Worm (Caenorhabditis elegans): ENCODE data around the gene T18D3.5.
A peak's percentile ranks its signal among the peaks of the same experiment; 100 is the strongest.

Gene T18D3.5

ce11 chrX:12439998-12440722 is 23.4 kb upstream of the T18D3.5 start:
- TF ChIP-seq med-1 (GFP tag; optimal IDR thresholded peaks at IDR 0.05; ENCODE audit: insufficient read depth): no peak
- no peak for TF ChIP-seq ztf-23 (GFP tag; IDR thresholded peaks at IDR 0.05)
- no peak for TF ChIP-seq T22C8.4 (GFP tag; IDR thresholded peaks at IDR 0.05)
- TF ChIP-seq tab-1 (GFP tag; IDR thresholded peaks at IDR 0.05): no peak
- TF ChIP-seq ref-1 (GFP tag; conservative IDR thresholded peaks at IDR 0.05): no peak
- TF ChIP-seq ztf-29 (GFP tag; IDR thresholded peaks at IDR 0.05): no peak
- no peak for TF ChIP-seq cog-1 (tag; optimal IDR thresholded peaks at IDR 0.05)
- no peak for TF ChIP-seq flt-1 (GFP tag; IDR thresholded peaks at IDR 0.05)
- no peak for TF ChIP-seq klf-2 (GFP tag; conservative IDR thresholded peaks at IDR 0.05)

- TF ChIP-seq ztf-29 (GFP tag; IDR thresholded peaks at IDR 0.05): no peak
- TF ChIP-seq klf-2 (GFP tag; conservative IDR thresholded peaks at IDR 0.05): no peak
- no peak for TF ChIP-seq ztf-23 (GFP tag; IDR thresholded peaks at IDR 0.05)
- no peak for TF ChIP-seq flt-1 (GFP tag; IDR thresholded peaks at IDR 0.05)
- no peak for TF ChIP-seq ref-1 (GFP tag; conservative IDR thresholded peaks at IDR 0.05)
- TF ChIP-seq tab-1 (GFP tag; IDR thresholded peaks at IDR 0.05): no peak
- no peak for TF ChIP-seq cog-1 (tag; optimal IDR thresholded peaks at IDR 0.05)
- TF ChIP-seq T22C8.4 (GFP tag; IDR thresholded peaks at IDR 0.05): no peak
- TF ChIP-seq med-1 (GFP tag; optimal IDR thresholded peaks at IDR 0.05; ENCODE audit: insufficient read depth): no peak
Measured at ce11 chrX:12444423-12444822, 19.2 kb upstream of the T18D3.5 start.

ce11 chrX:12446572-12446971 is 17.0 kb upstream of the T18D3.5 start:
- TF ChIP-seq cog-1 (tag; optimal IDR thresholded peaks at IDR 0.05) (no peak), klf-2 (GFP tag; conservative IDR thresholded peaks at IDR 0.05) (no peak)

DNA sequence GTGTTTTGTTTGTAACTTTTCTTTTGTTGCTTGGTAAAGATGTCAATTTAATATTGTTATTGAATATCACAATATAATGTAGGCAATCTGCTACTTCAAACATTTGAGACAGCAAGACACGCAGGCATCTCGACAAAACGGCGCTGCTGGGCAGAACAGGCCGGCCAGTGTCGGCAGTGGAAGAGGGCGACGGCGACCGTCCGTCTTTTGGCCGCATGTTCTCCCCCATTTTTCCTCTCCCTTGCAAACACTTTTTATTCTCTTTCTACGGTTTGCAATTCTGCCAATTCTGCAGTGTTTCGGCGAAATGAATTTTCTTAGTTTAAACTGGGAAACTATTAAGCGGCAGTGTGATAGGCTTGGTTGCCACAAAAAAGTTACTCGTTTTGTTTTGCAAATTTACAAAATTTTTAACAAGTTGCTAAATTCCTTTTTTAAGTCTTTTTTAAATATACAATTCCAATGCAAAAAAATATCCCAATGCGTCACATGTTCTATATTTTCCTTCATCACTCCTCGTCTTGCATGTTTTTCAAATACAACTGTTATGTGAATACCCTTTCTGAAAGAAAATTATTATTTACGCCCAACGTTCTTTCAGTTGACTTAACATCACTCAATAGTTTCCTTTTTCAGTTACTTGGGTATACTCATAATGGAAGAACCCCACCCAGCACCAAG is 14.2 kb upstream of the T18D3.5 start, which contains the start of gene T18D3.6:
Gene T18D3.6, plus strand, starts transcription at position 631 of the 681 bp plus-strand sequence.
- no peak for TF ChIP-seq med-1 (GFP tag; optimal IDR thresholded peaks at IDR 0.05; ENCODE audit: insufficient read depth)
- TF ChIP-seq cog-1 (tag; optimal IDR thresholded peaks at IDR 0.05): no peak
- no peak for TF ChIP-seq T22C8.4 (GFP tag; IDR thresholded peaks at IDR 0.05)
- TF ChIP-seq ztf-29 (GFP tag; IDR thresholded peaks at IDR 0.05): no peak
- TF ChIP-seq ref-1 (GFP tag; conservative IDR thresholded peaks at IDR 0.05): no peak
- TF ChIP-seq tab-1 (GFP tag; IDR thresholded peaks at IDR 0.05): no peak
- TF ChIP-seq klf-2 (GFP tag; conservative IDR thresholded peaks at IDR 0.05): 0 out of 2 replicates have a peak, but pooled peaks have one; percentile 23
- no peak for TF ChIP-seq ztf-23 (GFP tag; IDR thresholded peaks at IDR 0.05)

DNA sequence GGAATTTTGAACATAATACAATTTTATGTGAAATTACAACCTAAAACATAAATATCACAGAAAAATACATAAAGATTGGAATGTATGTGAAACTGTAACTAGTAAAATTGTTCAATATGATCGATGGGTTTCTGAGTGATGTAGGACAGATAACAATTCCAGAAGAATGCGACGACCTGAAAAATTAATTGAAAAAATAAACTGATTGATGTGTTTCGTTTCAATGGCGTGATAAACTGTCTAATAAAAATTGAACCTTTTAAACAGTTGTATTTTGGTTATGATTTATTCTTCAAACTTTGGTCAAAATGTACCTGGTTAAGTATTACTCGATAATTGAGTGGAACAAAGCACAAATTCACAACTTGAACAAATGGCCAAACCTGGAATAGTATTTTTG is 12.3 kb upstream of the T18D3.5 start:
- no peak for TF ChIP-seq cog-1 (tag; optimal IDR thresholded peaks at IDR 0.05)
- TF ChIP-seq ztf-23 (GFP tag; IDR thresholded peaks at IDR 0.05): no peak
- TF ChIP-seq med-1 (GFP tag; optimal IDR thresholded peaks at IDR 0.05; ENCODE audit: insufficient read depth): no peak
- no peak for TF ChIP-seq klf-2 (GFP tag; conservative IDR thresholded peaks at IDR 0.05)
- no peak for TF ChIP-seq ztf-29 (GFP tag; IDR thresholded peaks at IDR 0.05)
- TF ChIP-seq T22C8.4 (GFP tag; IDR thresholded peaks at IDR 0.05): no peak
- TF ChIP-seq flt-1 (GFP tag; IDR thresholded peaks at IDR 0.05): no peak
- TF ChIP-seq tab-1 (GFP tag; IDR thresholded peaks at IDR 0.05): no peak
- TF ChIP-seq ref-1 (GFP tag; conservative IDR thresholded peaks at IDR 0.05): no peak

ce11 chrX:12452143-12452570 is 11.4 kb upstream of the T18D3.5 start:
- TF ChIP-seq flt-1 (GFP tag; IDR thresholded peaks at IDR 0.05) (0 out of 2 replicates have a peak, but pooled peaks have one; percentile 28), T22C8.4 (GFP tag; IDR thresholded peaks at IDR 0.05) (no peak), klf-2 (GFP tag; conservative IDR thresholded peaks at IDR 0.05) (no peak), ztf-29 (GFP tag; IDR thresholded peaks at IDR 0.05) (0 out of 2 replicates have a peak, but pooled peaks have one; percentile 24), cog-1 (tag; optimal IDR thresholded peaks at IDR 0.05) (peak; percentile 30), med-1 (GFP tag; optimal IDR thresholded peaks at IDR 0.05; ENCODE audit: insufficient read depth) (no peak), ref-1 (GFP tag; conservative IDR thresholded peaks at IDR 0.05) (no peak), tab-1 (GFP tag; IDR thresholded peaks at IDR 0.05) (no peak), ztf-23 (GFP tag; IDR thresholded peaks at IDR 0.05) (no peak)

ce11 chrX:12454290-12454795 is 9.3 kb upstream of the T18D3.5 start, which contains the start of the genes T18D3.9 and T18D3.1:
Gene T18D3.9 (minus strand): TSS chrX:12454457.
Gene T18D3.1 (plus strand): TSS chrX:12454745.
- TF ChIP-seq cog-1 (tag; optimal IDR thresholded peaks at IDR 0.05) (peak; percentile 15), tab-1 (GFP tag; IDR thresholded peaks at IDR 0.05) (no peak), flt-1 (GFP tag; IDR thresholded peaks at IDR 0.05) (0 out of 2 replicates have a peak, but pooled peaks have one; percentile 9)

- TF ChIP-seq klf-2 (GFP tag; conservative IDR thresholded peaks at IDR 0.05) (peak; percentile 70), ztf-23 (GFP tag; IDR thresholded peaks at IDR 0.05) (peak; percentile 81), med-1 (GFP tag; optimal IDR thresholded peaks at IDR 0.05; ENCODE audit: insufficient read depth) (peak; percentile 31), ref-1 (GFP tag; conservative IDR thresholded peaks at IDR 0.05) (peak; percentile 52; the same call in 1 of the 2 replicates), ztf-29 (GFP tag; IDR thresholded peaks at IDR 0.05) (peak; percentile 52; the same call in 1 of the 2 replicates), cog-1 (tag; optimal IDR thresholded peaks at IDR 0.05) (peak; percentile 62), T22C8.4 (GFP tag; IDR thresholded peaks at IDR 0.05) (peak; percentile 79), flt-1 (GFP tag; IDR thresholded peaks at IDR 0.05) (peak; percentile 93), tab-1 (GFP tag; IDR thresholded peaks at IDR 0.05) (peak; percentile 87)
Measured at ce11 chrX:12458021-12458420, 5.6 kb upstream of the T18D3.5 start.

DNA sequence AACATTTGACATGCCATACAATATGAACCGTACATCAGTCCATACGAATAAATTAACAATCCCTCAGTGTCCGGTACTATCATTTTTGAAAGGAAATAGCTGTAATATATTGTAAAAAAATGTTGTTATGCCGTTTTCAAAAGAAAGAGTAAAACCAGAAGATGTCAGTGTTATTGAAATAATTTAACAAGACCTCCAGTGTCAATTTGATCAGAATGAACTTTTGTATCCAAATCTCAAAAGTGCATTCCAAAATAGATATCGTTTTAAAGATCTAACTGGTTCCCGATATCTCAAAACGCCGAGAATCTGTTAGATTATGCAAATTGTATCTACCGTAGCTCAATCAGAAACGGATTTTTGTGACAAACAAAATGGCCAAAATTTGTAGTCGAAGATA is 2.0 kb upstream of the T18D3.5 start, which contains the start of gene odr-7:
Gene odr-7, minus strand, starts transcription at position 101 of the 400 bp plus-strand sequence.
- TF ChIP-seq cog-1 (tag; optimal IDR thresholded peaks at IDR 0.05) (no peak), T22C8.4 (GFP tag; IDR thresholded peaks at IDR 0.05) (no peak), flt-1 (GFP tag; IDR thresholded peaks at IDR 0.05) (no peak), ref-1 (GFP tag; conservative IDR thresholded peaks at IDR 0.05) (no peak), tab-1 (GFP tag; IDR thresholded peaks at IDR 0.05) (no peak), ztf-29 (GFP tag; IDR thresholded peaks at IDR 0.05) (no peak), med-1 (GFP tag; optimal IDR thresholded peaks at IDR 0.05; ENCODE audit: insufficient read depth) (no peak), klf-2 (GFP tag; conservative IDR thresholded peaks at IDR 0.05) (no peak), ztf-23 (GFP tag; IDR thresholded peaks at IDR 0.05) (no peak)

All from whole organism, midembryonic.